Worm (Caenorhabditis elegans) whole organism, L1 larva: Measurements from ENCODE around the gene lgc-42.

Experiments
- F16B12.6 ChIP-seq: fragments of 150-350 bp; optimal IDR thresholded peaks from 2 replicates; lab custom pipeline; 2014; ENCODE audit warnings: missing biosample characterization, missing genetic modification characterization
- aly-2 ChIP-seq: fragments of 150-350 bp; optimal IDR thresholded peaks from 2 replicates; lab custom pipeline; 2014; ENCODE audit warnings: missing biosample characterization, missing genetic modification characterization
- blmp-1 ChIP-seq: fragments of 150-350 bp; optimal IDR thresholded peaks from 2 replicates; lab custom pipeline; 2014; ENCODE audit warnings: missing biosample characterization, missing genetic modification characterization
- ceh-63 ChIP-seq: fragments of 200-800 bp; sonication (Bioruptor generic); optimal IDR thresholded peaks from 2 replicates; lab custom pipeline; 2018; ENCODE audit warnings: mild to moderate bottlenecking, missing genetic modification characterization, missing compliant biosample characterization
- ceh-8 ChIP-seq: fragments of 200-800 bp; sonication (Bioruptor generic); optimal IDR thresholded peaks from 2 replicates; lab custom pipeline; 2018; ENCODE audit warnings: mild to moderate bottlenecking, missing genetic modification characterization, moderate library complexity, missing compliant biosample characterization
- ceh-88 ChIP-seq: fragments of 200-800 bp; sonication (Bioruptor generic); IDR thresholded peaks from 2 replicates; pipeline ENCODE4 v1.3.6; 2022; ENCODE audit warnings: missing genetic modification characterization, missing compliant biosample characterization
- dsc-1 ChIP-seq: sonication (generic microtip); optimal IDR thresholded peaks from 2 replicates; lab custom pipeline; 2016; ENCODE audit warnings: mild to moderate bottlenecking, missing genetic modification characterization, missing compliant biosample characterization
- efl-1 ChIP-seq, 4 experiments: fragments of 150-350 bp; optimal IDR thresholded peaks in 3 of 4; peaks in 1 of 4; 1 replicate in 1 of 4; 2 replicates in 3 of 4; lab custom pipeline; 2014; ENCODE audit warnings: missing biosample characterization in 2 of 4, missing genetic modification characterization in 2 of 4, missing genetic modification reagents in 2 of 4
- egl-27 ChIP-seq, 2 experiments: fragments of 150-350 bp in 1 of 2; sonication (generic microtip); optimal IDR thresholded peaks; 3 replicates each; lab custom pipeline; 2017 to 2018; ENCODE audit warnings: missing biosample characterization in 2 of 2, missing genetic modification characterization in 2 of 2, missing genetic modification reagents in 2 of 2
- elt-2 ChIP-seq: sonication (generic microtip); optimal IDR thresholded peaks from 2 replicates; lab custom pipeline; 2016; ENCODE audit warnings: missing genetic modification characterization, mild to moderate bottlenecking, inconsistent platforms, missing compliant biosample characterization, missing genetic modification reagents
- elt-3 ChIP-seq, 6 experiments: fragments of 150-350 bp in 1 of 6; sonication (generic microtip); optimal IDR thresholded peaks; 2 replicates each; lab custom pipeline; 2017 to 2018; ENCODE audit warnings: missing biosample characterization in 6 of 6, missing genetic modification characterization in 6 of 6, inconsistent platforms in 1 of 6
- fos-1 ChIP-seq: fragments of 150-350 bp; optimal IDR thresholded peaks from 2 replicates; lab custom pipeline; 2014; ENCODE audit warnings: missing biosample characterization, missing genetic modification characterization
- hlh-17 ChIP-seq: fragments of 200-800 bp; sonication (Bioruptor generic); optimal IDR thresholded peaks from 2 replicates; lab custom pipeline; 2018; ENCODE audit warnings: missing genetic modification characterization, mild to moderate bottlenecking, missing compliant biosample characterization, moderate library complexity, borderline replicate concordance
- hlh-4 ChIP-seq: sonication (generic microtip); optimal IDR thresholded peaks from 2 replicates; lab custom pipeline; 2016; ENCODE audit warnings: mild to moderate bottlenecking, missing genetic modification characterization, missing compliant biosample characterization
- irx-1 ChIP-seq: sonication (generic microtip); optimal IDR thresholded peaks from 2 replicates; lab custom pipeline; 2016; ENCODE audit warnings: missing genetic modification characterization, missing compliant biosample characterization
- isw-1 ChIP-seq: fragments of 200-800 bp; sonication (Bioruptor generic); IDR thresholded peaks from 2 replicates; pipeline ENCODE4 v1.3.6; 2022; ENCODE audit warnings: missing genetic modification characterization, missing compliant biosample characterization
- lin-35 ChIP-seq, 2 experiments: fragments of 150-350 bp; optimal IDR thresholded peaks; 2 replicates each; lab custom pipeline; 2014; ENCODE audit warnings: missing biosample characterization in 2 of 2, missing genetic modification characterization in 2 of 2, missing genetic modification reagents in 2 of 2
- mdl-1 ChIP-seq, 2 experiments: fragments of 150-350 bp; optimal IDR thresholded peaks; 2 replicates each; lab custom pipeline; 2014 to 2017; ENCODE audit warnings: missing biosample characterization in 2 of 2, missing genetic modification characterization in 2 of 2, inconsistent platforms in 1 of 2
- mep-1 ChIP-seq: fragments of 150-350 bp; optimal IDR thresholded peaks from 2 replicates; lab custom pipeline; 2014; ENCODE audit warnings: missing biosample characterization, missing genetic modification characterization
- nhr-28 ChIP-seq: fragments of 150-350 bp; optimal IDR thresholded peaks from 2 replicates; lab custom pipeline; 2014; ENCODE audit warnings: missing biosample characterization, missing genetic modification characterization
- nhr-71 ChIP-seq: sonication (generic microtip); optimal IDR thresholded peaks from 2 replicates; lab custom pipeline; 2016; ENCODE audit warnings: mild to moderate bottlenecking, missing genetic modification characterization, moderate library complexity, missing compliant biosample characterization
- nhr-84 ChIP-seq: sonication (generic microtip); optimal IDR thresholded peaks from 2 replicates; lab custom pipeline; 2017; ENCODE audit warnings: missing biosample characterization, missing genetic modification characterization
- nhr-85 ChIP-seq: sonication (generic microtip); peaks from one replicate; lab custom pipeline; 2016; ENCODE audit warnings: missing genetic modification characterization, inconsistent platforms, missing compliant biosample characterization
- nhr-90 ChIP-seq: sonication (generic microtip); optimal IDR thresholded peaks from 2 replicates; lab custom pipeline; 2016; ENCODE audit warnings: mild to moderate bottlenecking, missing genetic modification characterization, missing compliant biosample characterization; ENCODE audit not compliant: poor library complexity
- pax-3 ChIP-seq: fragments of 200-800 bp; sonication (Bioruptor generic); optimal IDR thresholded peaks from 2 replicates; lab custom pipeline; 2018; ENCODE audit warnings: mild to moderate bottlenecking, missing genetic modification characterization, moderate library complexity, missing compliant biosample characterization
- sox-4 ChIP-seq: sonication (generic microtip); optimal IDR thresholded peaks from 2 replicates; lab custom pipeline; 2016; ENCODE audit warnings: missing genetic modification characterization, missing compliant biosample characterization
- sptf-1 ChIP-seq: fragments of 150-350 bp; optimal IDR thresholded peaks from 2 replicates; lab custom pipeline; 2014; ENCODE audit warnings: missing biosample characterization, missing genetic modification characterization
- tbx-2 ChIP-seq: sonication (generic microtip); optimal IDR thresholded peaks from 2 replicates; lab custom pipeline; 2016; ENCODE audit warnings: missing genetic modification characterization, missing compliant biosample characterization
- unc-130 ChIP-seq: fragments of 150-350 bp; optimal IDR thresholded peaks from 2 replicates; lab custom pipeline; 2017; ENCODE audit warnings: missing biosample characterization, missing genetic modification characterization, inconsistent platforms
- unc-30 ChIP-seq: sonication (generic microtip); optimal IDR thresholded peaks from 2 replicates; lab custom pipeline; 2017; ENCODE audit warnings: missing biosample characterization, missing genetic modification characterization
- unc-62 ChIP-seq: fragments of 150-350 bp; optimal IDR thresholded peaks from 2 replicates; lab custom pipeline; 2014; ENCODE audit warnings: missing biosample characterization, missing genetic modification reagents, missing genetic modification characterization
- unc-86 ChIP-seq: sonication (generic microtip); optimal IDR thresholded peaks from 2 replicates; lab custom pipeline; 2016; ENCODE audit warnings: missing genetic modification characterization, missing compliant biosample characterization
- unc-98 ChIP-seq: fragments of 200-800 bp; sonication (Bioruptor generic); IDR thresholded peaks from 2 replicates; pipeline ENCODE4 v1.3.6; 2022; ENCODE audit warnings: missing genetic modification characterization, missing compliant biosample characterization
- ztf-4 ChIP-seq: fragments of 150-350 bp; optimal IDR thresholded peaks from 2 replicates; lab custom pipeline; 2014; ENCODE audit warnings: missing biosample characterization, missing genetic modification characterization

The lgc-42 gene

ce11 chrIII:1987693-1988092, 10.0 kb upstream of the lgc-42 start, which contains the start of gene Y39A3B.8:
Y39A3B.8 (plus strand) TSS chrIII:1987993.
- TF ChIP-seq elt-3 (tag; optimal IDR thresholded peaks at IDR 0.05; lab: Kevin White, UChicago) (no peak), ceh-88 (GFP tag; lab: Robert Waterston, UW) (no peak), efl-1 (optimal IDR thresholded peaks at IDR 0.05; lab: Kevin White, UChicago) (no peak), efl-1 (GFP tag; optimal IDR thresholded peaks at IDR 0.05 in 1 of 2; lab: Kevin White, UChicago) (peak in 1 of 2 experiments; percentile 29), elt-2 (tag; lab: Kevin White, UChicago) (no peak), nhr-90 (tag; lab: Kevin White, UChicago) (no peak), aly-2 (tag; lab: Kevin White, UChicago) (no peak), ceh-63 (no peak), sptf-1 (tag; lab: Kevin White, UChicago) (no peak), mep-1 (tag; lab: Kevin White, UChicago) (no peak)
- TF ChIP-seq, all 84 proteins: peak for 1

DNA sequence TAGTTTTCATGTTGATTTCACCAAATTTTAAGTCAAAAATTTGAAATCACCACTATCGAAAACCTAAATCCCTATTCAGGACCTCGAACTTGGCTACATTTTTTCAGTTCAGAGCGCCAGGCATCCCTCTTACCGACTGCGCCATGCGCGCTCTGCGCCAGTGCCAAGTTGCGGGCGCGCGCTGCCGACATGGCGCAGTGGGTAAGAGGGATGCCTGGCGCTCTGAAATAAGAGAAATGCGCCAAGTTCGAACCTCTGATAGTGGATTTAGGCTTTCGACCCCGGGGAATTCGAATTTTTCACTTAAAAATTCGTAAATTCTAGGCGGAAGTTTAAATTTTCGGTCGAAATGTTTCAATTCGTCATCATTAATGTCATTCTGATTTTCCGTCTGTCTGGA, 7.7 kb upstream of the lgc-42 start:
- TF ChIP-seq mep-1 (tag; lab: Kevin White, UChicago): no peak
- TF ChIP-seq unc-30 (tag; lab: Kevin White, UChicago): no peak
- no peak for TF ChIP-seq nhr-71 (tag; lab: Kevin White, UChicago)
- TF ChIP-seq isw-1 (GFP tag; lab: Robert Waterston, UW): no peak
- no peak for TF ChIP-seq egl-27 (tag; optimal IDR thresholded peaks at IDR 0.05; lab: Kevin White, UChicago)
- TF ChIP-seq irx-1: no peak
- TF ChIP-seq elt-3 (tag; optimal IDR thresholded peaks at IDR 0.05; lab: Kevin White, UChicago): no peak
- no peak for TF ChIP-seq ztf-4 (tag; lab: Kevin White, UChicago)

ce11 chrIII:2001210-2001609, 3.5 kb downstream of the lgc-42 start:
- no peak for TF ChIP-seq fos-1
- TF ChIP-seq nhr-28: no peak
- TF ChIP-seq pax-3 (tag; lab: Kevin White, UChicago): no peak
- TF ChIP-seq hlh-4 (tag; lab: Kevin White, UChicago): no peak
- TF ChIP-seq, all 84 proteins: peak for 0

DNA sequence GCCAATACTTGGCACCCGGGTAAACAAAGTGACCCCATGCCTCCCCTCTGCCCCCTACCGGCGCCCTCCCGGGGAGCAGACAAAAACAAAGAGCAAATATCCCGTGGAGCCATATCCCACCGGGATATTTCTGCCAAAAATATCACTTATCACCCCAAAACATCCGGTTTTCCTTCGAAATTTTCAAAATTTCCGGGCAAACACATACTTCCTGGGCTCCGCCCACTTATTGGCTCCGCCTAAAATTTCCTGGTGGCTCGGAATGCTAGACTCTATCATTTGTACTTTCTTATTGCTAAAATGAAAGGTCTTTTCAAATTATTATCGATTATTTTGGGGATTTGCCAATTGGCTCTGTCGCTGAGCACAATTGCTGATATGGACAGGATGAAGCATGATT, 8.1 kb downstream of the lgc-42 start, which contains the start of gene Y39A3B.1:
Y39A3B.1 (plus strand) TSS at position 301 of the 400 bp plus-strand sequence.
- TF ChIP-seq unc-86 (tag; lab: Kevin White, UChicago) (no peak), mep-1 (tag; lab: Kevin White, UChicago) (no peak), dsc-1 (tag; lab: Kevin White, UChicago) (no peak), sox-4 (tag; lab: Kevin White, UChicago) (no peak), hlh-17 (GFP tag; lab: Kevin White, UChicago) (no peak), unc-130 (tag; lab: Kevin White, UChicago) (no peak), elt-3 (tag; optimal IDR thresholded peaks at IDR 0.05; lab: Kevin White, UChicago) (no peak), ceh-8 (GFP tag; lab: Kevin White, UChicago) (no peak), irx-1 (no peak), nhr-85 (tag; lab: Kevin White, UChicago) (no peak), hlh-4 (tag; lab: Kevin White, UChicago) (no peak), unc-98 (no peak), unc-62 (GFP tag; lab: Kevin White, UChicago) (no peak), tbx-2 (no peak)
- TF ChIP-seq, all 84 proteins: peak for 0

- TF ChIP-seq unc-98 (no peak), F16B12.6 (tag; lab: Kevin White, UChicago) (no peak), blmp-1 (no peak), unc-62 (GFP tag; lab: Kevin White, UChicago) (no peak), lin-35 (GFP tag; optimal IDR thresholded peaks at IDR 0.05; lab: Kevin White, UChicago) (no peak), nhr-84 (tag; lab: Kevin White, UChicago) (no peak), ceh-63 (no peak), efl-1 (optimal IDR thresholded peaks at IDR 0.05; lab: Kevin White, UChicago) (no peak), efl-1 (GFP tag; optimal IDR thresholded peaks at IDR 0.05 in 1 of 2; lab: Kevin White, UChicago) (no peak), ceh-88 (GFP tag; lab: Robert Waterston, UW) (no peak), mdl-1 (tag; optimal IDR thresholded peaks at IDR 0.05; lab: Kevin White, UChicago) (no peak)
Observed at ce11 chrIII:2006937-2007336, 9.3 kb downstream of the lgc-42 start.
